Fruit fly (Drosophila melanogaster) Kc167 (cell line): Measurements from ENCODE around the gene CG4186.

Experiments used
- Myc ChIP-seq: fragments of >200 bp; optimal IDR thresholded peaks from 2 replicates; lab custom pipeline; 2017; ENCODE audit warnings: missing external identifiers
- Sin3A ChIP-seq: fragments of >200 bp; optimal IDR thresholded peaks from 2 replicates; lab custom pipeline; 2018; ENCODE audit warnings: missing external identifiers
- h ChIP-seq: fragments of >200 bp; optimal IDR thresholded peaks from 3 replicates; lab custom pipeline; 2018; ENCODE audit warnings: missing external identifiers
- insv ChIP-seq: fragments of >200 bp; optimal IDR thresholded peaks from 3 replicates; lab custom pipeline; 2018; ENCODE audit warnings: missing external identifiers
- psq ChIP-seq: fragments of >200 bp; optimal IDR thresholded peaks from 2 replicates; lab custom pipeline; 2017; ENCODE audit warnings: missing external identifiers
- ttk ChIP-seq: sonication (Bioruptor generic); optimal IDR thresholded peaks from 2 replicates; lab custom pipeline; 2017; ENCODE audit warnings: missing external identifiers

- TF ChIP-seq Myc (lab: Kevin White, UChicago) (no peak), psq (no peak), insv (lab: Kevin White, UChicago) (no peak), h (lab: Kevin White, UChicago) (no peak), ttk (lab: Kevin White, UChicago) (no peak), Sin3A (no peak)
Measured at dm6 chr3L:20737346-20737745, 32.0 kb upstream of the CG4186 start.
